Worm (Caenorhabditis elegans): ENCODE measurements around the gene C15H9.3.
A peak's percentile ranks its signal among the peaks of the same experiment; 100 is the strongest.

Gene C15H9.3

DNA sequence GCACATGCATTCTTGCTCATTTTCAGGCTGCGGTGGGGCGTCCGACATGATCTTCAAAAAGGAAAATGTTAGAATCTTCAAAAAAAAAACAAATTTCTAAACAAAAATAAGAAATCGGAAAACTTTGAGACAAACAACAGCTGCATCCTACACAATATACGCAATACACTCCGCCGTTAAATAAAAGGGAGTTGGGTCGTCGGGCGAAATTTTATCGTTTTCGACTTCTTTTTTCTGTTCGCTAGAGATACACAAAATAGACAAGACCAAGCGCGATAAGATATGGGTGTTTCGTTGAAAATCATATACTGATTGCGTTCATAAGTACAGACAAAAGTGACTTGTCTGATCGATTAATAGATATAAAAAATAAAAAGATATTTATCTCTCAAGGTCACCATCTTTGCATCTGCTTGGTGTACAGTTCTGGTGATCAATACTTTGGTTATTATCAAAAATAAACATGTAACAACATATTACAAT, 6.3 kb upstream of the C15H9.3 start, which contains the start of gene kynu-1:
Gene kynu-1 (minus strand): TSS at position 51 of the 483 bp plus-strand sequence.
- TF ChIP-seq ces-1 (GFP tag; optimal IDR thresholded peaks at IDR 0.05) (no peak), mab-5 (tag; optimal IDR thresholded peaks at IDR 0.05) (no peak), unc-120 (tag; optimal IDR thresholded peaks at IDR 0.05; ENCODE audit: poor library complexity, severe bottlenecking) (no peak), elt-1 (tag; optimal IDR thresholded peaks at IDR 0.05; ENCODE audit: borderline replicate concordance, insufficient read depth) (peak; percentile 95), nhr-237 (tag; optimal IDR thresholded peaks at IDR 0.05) (no peak), sem-2 (GFP tag; optimal IDR thresholded peaks at IDR 0.05) (no peak), ceh-39 (tag; optimal IDR thresholded peaks at IDR 0.05) (no peak)

DNA sequence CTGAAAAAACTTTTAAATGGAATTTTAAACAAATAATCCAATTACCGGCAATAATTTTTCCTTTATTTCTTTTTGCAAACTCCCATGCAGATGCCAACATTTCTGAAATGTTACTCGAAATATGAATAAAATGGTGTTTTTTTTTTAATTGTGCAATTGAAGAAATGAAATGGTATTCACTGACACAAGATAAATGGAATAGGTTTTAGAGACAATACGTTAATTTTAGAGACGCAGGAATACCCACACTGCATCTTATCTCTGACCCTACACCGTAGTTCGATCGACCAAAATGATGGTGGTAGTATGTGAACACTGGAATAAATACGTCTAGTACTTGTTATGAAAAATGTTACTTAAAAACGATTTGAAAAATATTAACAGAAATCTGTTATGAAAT, 2.8 kb upstream of the C15H9.3 start, which contains the start of gene prx-3:
Gene prx-3 (minus strand): TSS at position 101 of the 400 bp plus-strand sequence.
- no peak for TF ChIP-seq ceh-39 (tag; optimal IDR thresholded peaks at IDR 0.05)
- TF ChIP-seq tbx-8 (GFP tag; optimal IDR thresholded peaks at IDR 0.05) = no peak
- no peak for TF ChIP-seq ztf-11 (tag; optimal IDR thresholded peaks at IDR 0.05)
- no peak for TF ChIP-seq pha-4 (tag; optimal IDR thresholded peaks at IDR 0.05)
- no peak for TF ChIP-seq lin-13 (tag; optimal IDR thresholded peaks at IDR 0.05)
- no peak for TF ChIP-seq nhr-237 (tag; optimal IDR thresholded peaks at IDR 0.05)
- TF ChIP-seq ces-1 (GFP tag; optimal IDR thresholded peaks at IDR 0.05) = no peak
- TF ChIP-seq hlh-1 (tag; optimal IDR thresholded peaks at IDR 0.05) = no peak
- no peak for TF ChIP-seq zip-8 (tag; optimal IDR thresholded peaks at IDR 0.05)
- no peak for TF ChIP-seq elt-1 (tag; optimal IDR thresholded peaks at IDR 0.05; ENCODE audit: borderline replicate concordance, insufficient read depth)
- no peak for TF ChIP-seq mep-1 (tag; optimal IDR thresholded peaks at IDR 0.05)
- TF ChIP-seq M03D4.4 (tag; optimal IDR thresholded peaks at IDR 0.05) = no peak
- no peak for TF ChIP-seq bed-3 (GFP tag; optimal IDR thresholded peaks at IDR 0.05)
- TF ChIP-seq cnd-1 (tag; optimal IDR thresholded peaks at IDR 0.05) = no peak
- no peak for TF ChIP-seq nhr-12 (tag; optimal IDR thresholded peaks at IDR 0.05)
- no peak for TF ChIP-seq snpc-4 (tag; optimal IDR thresholded peaks at IDR 0.05)

DNA sequence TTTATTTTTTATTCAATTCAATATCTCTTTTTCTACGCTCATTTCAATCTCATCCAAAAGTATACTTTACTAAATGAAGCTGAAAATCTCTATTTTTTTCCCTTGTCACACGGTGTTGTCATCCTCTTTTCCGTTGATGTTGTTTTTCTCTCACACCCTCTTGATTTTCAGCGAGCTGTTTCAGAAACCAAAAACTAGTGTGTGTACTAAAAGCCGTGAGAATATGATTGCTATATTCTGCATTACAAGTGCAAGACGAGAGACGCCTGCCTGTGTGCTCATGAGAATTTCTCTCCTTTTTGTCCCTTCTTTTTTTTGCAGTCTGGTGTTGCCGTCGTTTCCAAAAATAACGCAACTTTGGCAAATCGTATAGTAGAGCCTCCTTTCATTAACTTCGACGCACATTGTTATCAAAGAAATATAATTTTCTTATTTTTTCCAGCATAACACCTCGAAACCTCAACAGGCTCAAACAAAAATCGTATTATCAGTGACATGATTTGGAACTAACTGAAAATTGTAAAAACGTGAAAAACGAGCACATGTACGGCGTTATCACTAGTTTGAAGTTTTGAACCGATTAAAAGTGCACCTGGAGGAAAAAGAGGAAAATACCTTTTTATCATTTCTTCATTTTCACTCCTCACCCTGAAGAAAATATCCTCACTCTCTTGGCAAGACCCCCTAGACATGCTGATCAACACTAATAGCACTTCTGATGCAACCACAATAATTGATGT, 2.7 kb downstream of the C15H9.3 start, which contains the start of gene C15H9.2:
Gene C15H9.2 (plus strand): TSS at position 441 of the 740 bp plus-strand sequence.
- no peak for TF ChIP-seq blmp-1 (tag; optimal IDR thresholded peaks at IDR 0.05)
- no peak for TF ChIP-seq ham-2 (GFP tag; optimal IDR thresholded peaks at IDR 0.05)
- TF ChIP-seq nhr-2 (tag; optimal IDR thresholded peaks at IDR 0.05) = no peak
- TF ChIP-seq mls-2 (tag; optimal IDR thresholded peaks at IDR 0.05) = no peak
- TF ChIP-seq ceh-43 (GFP tag; optimal IDR thresholded peaks at IDR 0.05) = no peak
- TF ChIP-seq elt-1 (tag; optimal IDR thresholded peaks at IDR 0.05; ENCODE audit: borderline replicate concordance, insufficient read depth) = no peak

DNA sequence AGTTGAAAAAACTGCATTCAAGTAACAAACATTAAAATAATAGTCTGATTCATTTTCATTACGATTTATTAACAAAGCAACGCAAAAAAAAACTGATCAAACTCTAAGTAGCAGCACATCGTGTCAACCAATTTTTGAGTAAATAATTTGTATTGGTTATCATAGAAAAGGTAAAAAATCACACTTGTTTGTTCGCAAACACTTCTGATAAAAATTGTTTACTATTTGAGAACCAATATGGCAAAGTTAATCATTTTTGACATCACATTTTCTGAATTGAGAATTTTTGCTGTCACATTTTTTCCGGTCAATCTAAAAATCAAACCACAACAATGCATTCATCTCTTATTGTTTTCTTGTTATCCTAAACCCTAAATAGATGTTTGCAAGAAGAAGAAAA, 5.7 kb downstream of the C15H9.3 start:
- no peak for TF ChIP-seq lin-32 (GFP tag; optimal IDR thresholded peaks at IDR 0.05)
- TF ChIP-seq mep-1 (tag; optimal IDR thresholded peaks at IDR 0.05) = no peak
- TF ChIP-seq nhr-76 (tag; optimal IDR thresholded peaks at IDR 0.05) = no peak
- TF ChIP-seq pha-4 (tag; optimal IDR thresholded peaks at IDR 0.05) = no peak
- no peak for TF ChIP-seq mab-5 (tag; optimal IDR thresholded peaks at IDR 0.05)
- no peak for TF ChIP-seq ces-1 (GFP tag; optimal IDR thresholded peaks at IDR 0.05)
- no peak for TF ChIP-seq lsy-2 (tag; optimal IDR thresholded peaks at IDR 0.05)
- no peak for TF ChIP-seq sem-2 (GFP tag; optimal IDR thresholded peaks at IDR 0.05)
- no peak for TF ChIP-seq nhr-2 (tag; optimal IDR thresholded peaks at IDR 0.05)
- TF ChIP-seq flh-1 (GFP tag; optimal IDR thresholded peaks at IDR 0.05) = no peak
- no peak for TF ChIP-seq unc-120 (tag; optimal IDR thresholded peaks at IDR 0.05; ENCODE audit: poor library complexity, severe bottlenecking)
- no peak for TF ChIP-seq unc-39 (tag; optimal IDR thresholded peaks at IDR 0.05)
- no peak for TF ChIP-seq elt-3 (tag; optimal IDR thresholded peaks at IDR 0.05)
- TF ChIP-seq drap-1 (GFP tag; optimal IDR thresholded peaks at IDR 0.05) = no peak
- TF ChIP-seq ceh-39 (tag; optimal IDR thresholded peaks at IDR 0.05) = no peak
- TF ChIP-seq M03D4.4 (tag; optimal IDR thresholded peaks at IDR 0.05) = no peak
- no peak for TF ChIP-seq ceh-43 (GFP tag; optimal IDR thresholded peaks at IDR 0.05)
- TF ChIP-seq nhr-28 (tag; optimal IDR thresholded peaks at IDR 0.05) = no peak

Measured in whole organism, mixed stage, embryonic.